Fruit fly (Drosophila melanogaster): Measurements from ENCODE around the gene shtd.
A peak's percentile ranks its signal among the peaks of the same experiment; 100 is the strongest.

Gene shtd

dm6 chrX:15453121-15453520 is 9.1 kb downstream of the shtd start, which contains the start of gene CG11655 (continued):
- TF ChIP-seq Mrtf (GFP tag; IDR thresholded peaks at IDR 0.05) (no peak), org-1 (GFP tag; optimal IDR thresholded peaks at IDR 0.05) (no peak), fd64A (GFP tag; optimal IDR thresholded peaks at IDR 0.05) (no peak), zf30C (GFP tag; optimal IDR thresholded peaks at IDR 0.05) (no peak), Mes4 (GFP tag; optimal IDR thresholded peaks at IDR 0.05) (no peak), esg (GFP tag; conservative IDR thresholded peaks at IDR 0.05) (peak; percentile 30; the same call in 1 of the 2 replicates), CG12155 (GFP tag; optimal IDR thresholded peaks at IDR 0.05) (peak; percentile 3), CG3995 (GFP tag; optimal IDR thresholded peaks at IDR 0.05) (no peak), her (GFP tag; optimal IDR thresholded peaks at IDR 0.05) (no peak), Poxn (GFP tag; IDR thresholded peaks at IDR 0.05) (no peak), mam (GFP tag; optimal IDR thresholded peaks at IDR 0.05) (no peak), CG6683 (GFP tag; optimal IDR thresholded peaks at IDR 0.05) (no peak), Atf6 (GFP tag; IDR thresholded peaks at IDR 0.05) (no peak), dpn (GFP tag; optimal IDR thresholded peaks at IDR 0.05) (peak in 1 of 2 experiments; percentile 17), tll (GFP tag; optimal IDR thresholded peaks at IDR 0.05) (no peak), tup (GFP tag; optimal IDR thresholded peaks at IDR 0.05) (no peak), CG34376 (GFP tag; optimal IDR thresholded peaks at IDR 0.05) (peak; percentile 15), tgo (GFP tag; IDR thresholded peaks at IDR 0.05) (peak; percentile 21; the same call in 1 of the 3 replicates), CG4820 (GFP tag; optimal IDR thresholded peaks at IDR 0.05) (no peak), CG33557 (GFP tag; optimal IDR thresholded peaks at IDR 0.05) (no peak), disco-r (GFP tag; optimal IDR thresholded peaks at IDR 0.05) (no peak), Elba2 (GFP tag; optimal IDR thresholded peaks at IDR 0.05) (peak; percentile 83), Ets65A (GFP tag) (peak; percentile 45), Taf1 (GFP tag; IDR thresholded peaks at IDR 0.05) (no peak), Atf3 (GFP tag; optimal IDR thresholded peaks at IDR 0.05) (no peak), ato (GFP tag; IDR thresholded peaks at IDR 0.05; ENCODE audit: partially characterized antibody) (no peak), stwl (tag; optimal IDR thresholded peaks at IDR 0.05) (no peak), Gug (GFP tag; IDR thresholded peaks at IDR 0.05) (peak; percentile 43; the same call in 1 of the 4 replicates), CG9932 (GFP tag; IDR thresholded peaks at IDR 0.05) (no peak), phol (tag; optimal IDR thresholded peaks at IDR 0.05) (peak; percentile 37), Oli (tag; optimal IDR thresholded peaks at IDR 0.05) (peak; percentile 37), HLH54F (GFP tag; optimal IDR thresholded peaks at IDR 0.05) (no peak), MESR4 (GFP tag; optimal IDR thresholded peaks at IDR 0.05) (no peak), wek (GFP tag; optimal IDR thresholded peaks at IDR 0.05) (no peak), lbe (GFP tag; optimal IDR thresholded peaks at IDR 0.05) (no peak), CG10366 (GFP tag; IDR thresholded peaks at IDR 0.05) (no peak; the same call in 1 of the 2 replicates), CG11695 (GFP tag; IDR thresholded peaks at IDR 0.05) (no peak), CrebB (tag; optimal IDR thresholded peaks at IDR 0.05) (no peak), CG8388 (GFP tag; optimal IDR thresholded peaks at IDR 0.05) (no peak), CG11085 (GFP tag; IDR thresholded peaks at IDR 0.05) (no peak), dan (GFP tag; IDR thresholded peaks at IDR 0.05) (no peak), Bdp1 (GFP tag; optimal IDR thresholded peaks at IDR 0.05) (no peak), CG1832 (GFP tag; optimal IDR thresholded peaks at IDR 0.05) (peak; percentile 82), NC2β (GFP tag; optimal IDR thresholded peaks at IDR 0.05) (no peak), NfI (GFP tag; optimal IDR thresholded peaks at IDR 0.05) (peak; percentile 30), CG2875 (GFP tag; optimal IDR thresholded peaks at IDR 0.05) (no peak), CG12299 (tag; optimal IDR thresholded peaks at IDR 0.05) (no peak), CG18619 (GFP tag; optimal IDR thresholded peaks at IDR 0.05) (no peak), CG4617 (GFP tag; optimal IDR thresholded peaks at IDR 0.05; ENCODE audit: borderline replicate concordance) (no peak), tx (GFP tag; optimal IDR thresholded peaks at IDR 0.05) (no peak), CG32767 (GFP tag; IDR thresholded peaks at IDR 0.05) (no peak), Nf-YC (tag; optimal IDR thresholded peaks at IDR 0.05) (no peak)

All from whole organism, embryonic.